Worm (Caenorhabditis elegans) whole organism, L3 larva: ENCODE data around the gene bli-2.

Source experiments
- aly-2 ChIP-seq: fragments of 150-350 bp; optimal IDR thresholded peaks from 2 replicates; lab custom pipeline; 2014; ENCODE audit warnings: missing biosample characterization, missing genetic modification characterization
- ceh-28 ChIP-seq: fragments of 150-350 bp; optimal IDR thresholded peaks from 2 replicates; lab custom pipeline; 2014; ENCODE audit warnings: missing biosample characterization, missing genetic modification reagents, missing genetic modification characterization
- fos-1 ChIP-seq: fragments of 150-350 bp; optimal IDR thresholded peaks from 2 replicates; lab custom pipeline; 2014; ENCODE audit warnings: missing biosample characterization, missing genetic modification characterization
- lin-15B ChIP-seq: fragments of 150-350 bp; optimal IDR thresholded peaks from 2 replicates; lab custom pipeline; 2014; ENCODE audit warnings: missing biosample characterization, missing genetic modification characterization
- mdl-1 ChIP-seq: fragments of 150-350 bp; optimal IDR thresholded peaks from 2 replicates; lab custom pipeline; 2014; ENCODE audit warnings: missing biosample characterization, missing genetic modification characterization

DNA sequence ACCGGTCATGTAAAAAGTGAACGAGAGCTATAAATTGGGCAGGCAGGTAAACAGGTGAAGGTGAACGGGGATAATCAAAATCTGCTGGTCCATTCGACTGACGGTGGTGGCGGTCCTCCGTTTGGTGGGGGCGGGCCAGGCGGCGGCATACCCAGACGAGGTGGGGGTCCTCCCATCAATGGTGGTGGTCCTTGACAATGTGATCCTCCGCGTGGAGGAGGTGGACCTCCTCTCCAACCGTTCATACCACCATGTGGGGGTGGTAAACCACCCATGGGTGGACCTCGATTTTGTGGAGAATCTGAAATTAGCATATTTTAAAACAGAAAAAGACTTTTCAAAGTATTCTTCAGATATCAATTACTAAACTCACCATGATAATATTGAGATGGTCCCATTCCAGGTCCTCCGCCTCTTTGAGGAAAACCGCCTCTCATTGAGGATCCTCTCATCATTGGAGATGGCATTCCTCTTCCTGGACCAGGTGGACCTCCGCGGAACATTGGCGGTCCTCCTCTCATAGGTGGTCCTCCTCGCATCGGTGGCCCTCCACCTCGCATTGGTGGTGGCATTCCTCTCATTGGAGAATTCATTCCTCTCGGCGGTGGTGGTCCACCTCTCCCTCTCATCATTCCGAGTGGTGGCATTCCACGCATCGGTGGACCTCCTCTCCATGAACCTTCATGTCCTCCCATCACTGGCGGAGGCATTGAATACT is 11.7 kb downstream of the bli-2 start:
- TF ChIP-seq lin-15B (tag; lab: Kevin White, UChicago) (no peak), fos-1 (tag; lab: Kevin White, UChicago) (no peak), ceh-28 (no peak), aly-2 (tag; lab: Kevin White, UChicago) (no peak), mdl-1 (no peak)
